Worm (Caenorhabditis elegans) whole organism, young adult: ENCODE data around the gene Y54G11A.7.
A peak's percentile ranks its signal among the peaks of the same experiment; 100 is the strongest.

Experiments used
- B0019.2 ChIP-seq: fragments of 200-800 bp; sonication (Bioruptor generic); conservative IDR thresholded peaks from 2 replicates; pipeline ENCODE4 v1.3.6; 2022; ENCODE audit warnings: missing genetic modification reagents, missing genetic modification characterization, missing compliant biosample characterization
- B0035.1 ChIP-seq: sonication (generic microtip); optimal IDR thresholded peaks from 2 replicates; lab custom pipeline; 2016; ENCODE audit warnings: missing genetic modification characterization, mild to moderate bottlenecking, missing compliant biosample characterization, missing genotype, missing genetic modification reagents
- D2030.7 ChIP-seq: fragments of 200-800 bp; sonication (Bioruptor generic); IDR thresholded peaks from 2 replicates; pipeline ENCODE4 v1.3.6; 2022; ENCODE audit warnings: missing genetic modification reagents, missing genetic modification characterization, missing compliant biosample characterization
- F33H1.4 ChIP-seq: fragments of 200-800 bp; sonication (Bioruptor generic); IDR thresholded peaks from 2 replicates; pipeline ENCODE4 v1.3.6; 2022; ENCODE audit warnings: missing genetic modification reagents, missing genetic modification characterization, missing compliant biosample characterization
- F49E8.2 ChIP-seq: sonication (generic microtip); optimal IDR thresholded peaks from 3 replicates; lab custom pipeline; 2017; ENCODE audit warnings: missing genetic modification characterization, mild to moderate bottlenecking, missing compliant biosample characterization, antibody characterized with exemption, moderate library complexity; ENCODE audit not compliant: insufficient read depth
- F57A8.1 ChIP-seq: fragments of 200-800 bp; sonication (Bioruptor generic); optimal IDR thresholded peaks from 2 replicates; lab custom pipeline; 2018; ENCODE audit warnings: mild to moderate bottlenecking, missing genetic modification characterization, moderate library complexity, missing compliant biosample characterization
- K11D2.4 ChIP-seq: fragments of 200-800 bp; sonication (Bioruptor generic); IDR thresholded peaks from 2 replicates; pipeline ENCODE4 v1.3.6; 2022; ENCODE audit warnings: missing genetic modification reagents, missing genetic modification characterization, missing compliant biosample characterization
- K12H6.12 ChIP-seq: fragments of 200-800 bp; sonication (Bioruptor generic); optimal IDR thresholded peaks from 2 replicates; lab custom pipeline; 2018; ENCODE audit warnings: mild to moderate bottlenecking, missing genetic modification characterization, missing compliant biosample characterization
- T26A5.8 ChIP-seq: sonication (generic microtip); optimal IDR thresholded peaks from 2 replicates; lab custom pipeline; 2016; ENCODE audit warnings: missing genetic modification characterization, missing compliant biosample characterization
- Y95B8A.8 ChIP-seq: fragments of 200-800 bp; sonication (Bioruptor generic); IDR thresholded peaks from 2 replicates; pipeline ENCODE4 v1.3.6; 2022; ENCODE audit warnings: missing genetic modification reagents, missing genetic modification characterization, missing compliant biosample characterization
- aptf-3 ChIP-seq: fragments of 200-800 bp; sonication (Bioruptor generic); IDR thresholded peaks from 2 replicates; pipeline ENCODE4 v1.3.6; 2022; ENCODE audit warnings: missing genetic modification characterization, missing compliant biosample characterization
- atf-7 ChIP-seq: sonication (generic microtip); optimal IDR thresholded peaks from 2 replicates; lab custom pipeline; 2017; ENCODE audit warnings: mild to moderate bottlenecking, missing genetic modification characterization, missing compliant biosample characterization
- attf-6 ChIP-seq: fragments of 200-800 bp; sonication (Bioruptor generic); IDR thresholded peaks from 2 replicates; pipeline ENCODE4 v1.3.6; 2022; ENCODE audit warnings: missing genetic modification reagents, missing genetic modification characterization, missing compliant biosample characterization
- bed-1 ChIP-seq: fragments of 200-800 bp; sonication (Bioruptor generic); IDR thresholded peaks from 2 replicates; pipeline ENCODE4 v1.3.6; 2022; ENCODE audit warnings: missing genetic modification reagents, missing genetic modification characterization, missing compliant biosample characterization
- ccch-3 ChIP-seq: fragments of 200-800 bp; sonication (Bioruptor generic); optimal IDR thresholded peaks from 2 replicates; lab custom pipeline; 2018; ENCODE audit warnings: mild to moderate bottlenecking, missing genetic modification characterization, missing compliant biosample characterization
- cebp-1 ChIP-seq, 2 experiments: fragments of 200-800 bp in 1 of 2; sonication (Bioruptor generic) in 1 of 2; sonication (generic microtip) in 1 of 2; IDR thresholded peaks in 1 of 2; optimal IDR thresholded peaks in 1 of 2; 2 replicates each; pipeline versions ENCODE4 v1.3.6 to Lab custom; 2017 to 2022; ENCODE audit warnings: missing compliant biosample characterization in 2 of 2, missing genetic modification characterization in 2 of 2, mild to moderate bottlenecking in 1 of 2, missing genetic modification reagents in 1 of 2, moderate library complexity in 1 of 2
- cebp-2 ChIP-seq: fragments of 200-800 bp; sonication (Bioruptor generic); IDR thresholded peaks from 2 replicates; pipeline ENCODE4 v1.3.6; 2022; ENCODE audit warnings: missing genetic modification characterization, missing compliant biosample characterization
- ceh-40 ChIP-seq: fragments of 200-800 bp; sonication (Bioruptor generic); IDR thresholded peaks from 2 replicates; pipeline ENCODE4 v1.3.6; 2022; ENCODE audit warnings: missing genetic modification characterization, missing compliant biosample characterization
- dpl-1 ChIP-seq: fragments of 150-350 bp; optimal IDR thresholded peaks from 2 replicates; lab custom pipeline; 2014; ENCODE audit warnings: missing biosample characterization, missing genetic modification reagents, missing genetic modification characterization
- efl-1 ChIP-seq: fragments of 150-350 bp; optimal IDR thresholded peaks from 2 replicates; lab custom pipeline; 2014; ENCODE audit warnings: missing biosample characterization, missing genetic modification reagents, missing genetic modification characterization
- egl-44 ChIP-seq: fragments of 200-800 bp; sonication (Bioruptor generic); IDR thresholded peaks from 2 replicates; pipeline ENCODE4 v1.3.6; 2022; ENCODE audit warnings: missing genetic modification reagents, missing genetic modification characterization, missing compliant biosample characterization
- egrh-3 ChIP-seq: fragments of 200-800 bp; sonication (Bioruptor generic); IDR thresholded peaks from 2 replicates; pipeline ENCODE4 v1.3.6; 2022; ENCODE audit warnings: missing genetic modification reagents, missing genetic modification characterization, missing compliant biosample characterization
- ets-4 ChIP-seq: fragments of 200-800 bp; sonication (Bioruptor generic); optimal IDR thresholded peaks from 2 replicates; lab custom pipeline; 2018; ENCODE audit warnings: mild to moderate bottlenecking, missing genetic modification characterization, missing compliant biosample characterization
- him-1 ChIP-seq: sonication (generic microtip); optimal IDR thresholded peaks from 2 replicates; lab custom pipeline; 2016; ENCODE audit warnings: missing genotype, missing genetic modification reagents, missing genetic modification characterization, missing compliant biosample characterization
- hmg-20 ChIP-seq: fragments of 200-800 bp; sonication (Bioruptor generic); IDR thresholded peaks from 2 replicates; pipeline ENCODE4 v1.3.6; 2022; ENCODE audit warnings: missing genetic modification reagents, missing genetic modification characterization, missing compliant biosample characterization
- lin-26 ChIP-seq: fragments of 200-800 bp; sonication (Bioruptor generic); IDR thresholded peaks from 2 replicates; pipeline ENCODE4 v1.3.6; 2022; ENCODE audit warnings: missing genetic modification reagents, missing genetic modification characterization, missing compliant biosample characterization
- lin-35 ChIP-seq, 3 experiments: fragments of 150-350 bp in 2 of 3; sonication (generic microtip) in 1 of 3; optimal IDR thresholded peaks; 2 replicates each; lab custom pipeline; 2014 to 2018; ENCODE audit warnings: missing biosample characterization in 3 of 3, missing genetic modification characterization in 3 of 3, missing genetic modification reagents in 3 of 3
- lin-40 ChIP-seq: sonication (generic microtip); optimal IDR thresholded peaks from 2 replicates; lab custom pipeline; 2016; ENCODE audit warnings: missing genetic modification characterization, mild to moderate bottlenecking, missing compliant biosample characterization, missing genotype, missing genetic modification reagents
- lin-54 ChIP-seq: fragments of 200-800 bp; sonication (Bioruptor generic); optimal IDR thresholded peaks from 2 replicates; lab custom pipeline; 2018; ENCODE audit warnings: mild to moderate bottlenecking, missing genetic modification characterization, missing compliant biosample characterization
- lsl-1 ChIP-seq: fragments of 200-800 bp; sonication (Bioruptor generic); optimal IDR thresholded peaks from 2 replicates; lab custom pipeline; 2018; ENCODE audit warnings: mild to moderate bottlenecking, missing genetic modification characterization, moderate library complexity, missing compliant biosample characterization
- madf-8 ChIP-seq: fragments of 200-800 bp; sonication (Bioruptor generic); conservative IDR thresholded peaks from 2 replicates; pipeline ENCODE4 v1.3.6; 2022; ENCODE audit warnings: missing genetic modification reagents, missing genetic modification characterization, missing compliant biosample characterization
- mes-4 ChIP-seq: sonication (generic microtip); optimal IDR thresholded peaks from 2 replicates; lab custom pipeline; 2016; ENCODE audit warnings: missing genotype, missing genetic modification characterization, missing compliant biosample characterization
- nhr-27 ChIP-seq: fragments of 200-800 bp; sonication (Bioruptor generic); optimal IDR thresholded peaks from 2 replicates; lab custom pipeline; 2018; ENCODE audit warnings: mild to moderate bottlenecking, missing genetic modification characterization, moderate library complexity, missing compliant biosample characterization
- nhr-80 ChIP-seq: sonication (generic microtip); optimal IDR thresholded peaks from 2 replicates; lab custom pipeline; 2016; ENCODE audit warnings: missing genetic modification characterization, missing compliant biosample characterization
- nhr-90 ChIP-seq: sonication (generic microtip); optimal IDR thresholded peaks from 2 replicates; lab custom pipeline; 2016; ENCODE audit warnings: missing genotype, mild to moderate bottlenecking, missing genetic modification characterization, missing compliant biosample characterization
- rcor-1 ChIP-seq: fragments of 200-800 bp; sonication (Bioruptor generic); IDR thresholded peaks from 2 replicates; pipeline ENCODE4 v1.3.6; 2022; ENCODE audit warnings: missing genetic modification reagents, missing genetic modification characterization, missing compliant biosample characterization
- repo-1 ChIP-seq: sonication (generic microtip); optimal IDR thresholded peaks from 2 replicates; lab custom pipeline; 2017; ENCODE audit warnings: mild to moderate bottlenecking, missing genetic modification characterization, missing compliant biosample characterization
- sea-2 ChIP-seq: fragments of 200-800 bp; sonication (Bioruptor generic); IDR thresholded peaks from 2 replicates; pipeline ENCODE4 v1.3.6; 2022; ENCODE audit warnings: missing genetic modification characterization, missing compliant biosample characterization
- snpc-3.4 ChIP-seq: sonication (generic microtip); optimal IDR thresholded peaks from 2 replicates; lab custom pipeline; 2017; ENCODE audit warnings: missing genetic modification characterization, mild to moderate bottlenecking, missing compliant biosample characterization, antibody characterized with exemption, moderate library complexity, missing genotype, missing genetic modification reagents
- tbp1 ChIP-seq: fragments of 200-800 bp; sonication (Bioruptor generic); optimal IDR thresholded peaks from 2 replicates; lab custom pipeline; 2018; ENCODE audit warnings: mild to moderate bottlenecking, missing genetic modification characterization, missing compliant biosample characterization
- tlf-1 ChIP-seq: fragments of 200-800 bp; sonication (Bioruptor generic); optimal IDR thresholded peaks from 2 replicates; lab custom pipeline; 2018; ENCODE audit warnings: mild to moderate bottlenecking, missing genetic modification characterization, missing compliant biosample characterization
- unc-130 ChIP-seq: sonication (generic microtip); optimal IDR thresholded peaks from 2 replicates; lab custom pipeline; 2016; ENCODE audit warnings: missing genetic modification reagents, missing genetic modification characterization, missing compliant biosample characterization
- zfh-2 ChIP-seq: fragments of 200-800 bp; sonication (Bioruptor generic); conservative IDR thresholded peaks from 2 replicates; pipeline ENCODE4 v1.3.6; 2022; ENCODE audit warnings: missing genetic modification reagents, missing genetic modification characterization, missing compliant biosample characterization
- zim-3 ChIP-seq: sonication (generic microtip); optimal IDR thresholded peaks from 2 replicates; lab custom pipeline; 2017; ENCODE audit warnings: mild to moderate bottlenecking, missing genetic modification characterization, moderate library complexity, missing compliant biosample characterization
- ztf-26 ChIP-seq: sonication (generic microtip); optimal IDR thresholded peaks from 2 replicates; lab custom pipeline; 2017; ENCODE audit warnings: missing genetic modification characterization, missing compliant biosample characterization

Y54G11A.7 gene

DNA sequence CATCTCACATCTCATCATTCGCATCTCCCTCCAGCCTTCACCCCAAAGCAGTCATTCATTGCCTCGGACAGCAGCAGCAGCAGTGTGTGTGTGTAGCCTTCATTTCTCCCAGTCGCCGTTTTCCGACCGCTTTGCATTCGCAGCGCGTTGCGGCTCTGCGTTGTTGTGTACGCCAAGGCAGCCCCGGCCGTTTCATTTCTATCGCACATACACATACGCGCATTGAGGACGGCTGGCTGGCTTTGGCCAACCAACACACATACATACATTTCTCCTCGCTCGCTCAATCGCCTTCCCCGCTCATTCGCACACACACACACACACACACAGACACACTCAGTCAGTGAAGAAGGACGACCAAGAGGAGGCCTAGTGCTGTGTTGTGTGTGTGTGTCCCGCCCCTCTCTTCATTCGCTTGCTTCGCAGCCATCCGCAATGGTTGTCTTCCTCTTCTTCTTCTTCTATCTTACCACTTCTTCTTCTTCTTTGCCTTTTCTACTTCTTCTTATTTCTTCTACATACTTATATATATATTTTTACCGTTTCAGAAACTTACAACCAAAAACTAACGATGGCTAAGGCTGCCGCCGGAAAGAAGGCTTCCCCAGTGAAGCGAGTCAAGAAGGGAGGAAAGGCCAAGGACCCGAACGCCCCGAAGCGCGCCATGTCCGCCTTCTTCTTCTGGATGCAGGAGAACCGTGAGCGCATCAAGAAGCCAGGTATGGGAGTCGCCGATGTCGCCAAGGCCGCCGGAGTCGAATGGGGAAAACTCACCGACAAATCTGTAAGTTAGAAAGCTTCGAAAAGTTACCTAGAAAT is 46.7 kb upstream of the Y54G11A.7 start, which contains the start of gene hmg-1.1 (continued):
- TF ChIP-seq ccch-3 (GFP tag; lab: Kevin White, UChicago), result no peak
- TF ChIP-seq madf-8, result no peak
- TF ChIP-seq Y95B8A.8 (GFP tag; lab: Robert Waterston, UW), result 0 out of 2 replicates have a peak, but pooled peaks have one; percentile 38
- no peak for TF ChIP-seq D2030.7 (GFP tag; lab: Robert Waterston, UW)
- peak; percentile 87 for TF ChIP-seq zfh-2 (GFP tag; lab: Robert Waterston, UW)
- TF ChIP-seq nhr-90 (tag; lab: Kevin White, UChicago), result peak; percentile 52
- TF ChIP-seq tlf-1, result peak; percentile 17
- TF ChIP-seq lin-35 (GFP tag; optimal IDR thresholded peaks at IDR 0.05; lab: Kevin White, UChicago), result peak in 1 of 3 experiments; percentile 75
- no peak for TF ChIP-seq F49E8.2 (tag; lab: Kevin White, UChicago)
- peak; percentile 63 for TF ChIP-seq atf-7 (tag; lab: Kevin White, UChicago)
- peak; percentile 8 for TF ChIP-seq lsl-1 (GFP tag; lab: Kevin White, UChicago)
- no peak for TF ChIP-seq snpc-3.4 (tag; lab: Kevin White, UChicago)
- peak; percentile 17 for TF ChIP-seq repo-1 (tag; lab: Kevin White, UChicago)
- no peak for TF ChIP-seq mes-4 (tag; lab: Kevin White, UChicago)
- TF ChIP-seq lin-40 (tag; lab: Kevin White, UChicago), result peak; percentile 65
- TF ChIP-seq ceh-40 (GFP tag; lab: Robert Waterston, UW), result 0 out of 2 replicates have a peak, but pooled peaks have one; percentile 49
- peak; percentile 56; the same call in 1 of the 2 replicates for TF ChIP-seq egl-44
- peak; percentile 75 for TF ChIP-seq ets-4
- TF ChIP-seq egrh-3, result peak; percentile 22; the same call in 1 of the 2 replicates
- TF ChIP-seq K12H6.12, result peak; percentile 86
- TF ChIP-seq nhr-27 (tag; lab: Kevin White, UChicago), result no peak
- peak; percentile 55 for TF ChIP-seq tbp1 (GFP tag; lab: Kevin White, UChicago)
- peak; percentile 29 for TF ChIP-seq zim-3 (tag; lab: Kevin White, UChicago)
- no peak for TF ChIP-seq B0019.2 (GFP tag; lab: Robert Waterston, UW)
- 0 out of 2 replicates have a peak, but pooled peaks have one; percentile 36 for TF ChIP-seq rcor-1 (GFP tag; lab: Robert Waterston, UW)
- peak; percentile 75 for TF ChIP-seq lin-54 (GFP tag; lab: Kevin White, UChicago)
- TF ChIP-seq F33H1.4 (GFP tag; lab: Robert Waterston, UW), result no peak
- TF ChIP-seq, all 124 proteins: peak for 49

DNA sequence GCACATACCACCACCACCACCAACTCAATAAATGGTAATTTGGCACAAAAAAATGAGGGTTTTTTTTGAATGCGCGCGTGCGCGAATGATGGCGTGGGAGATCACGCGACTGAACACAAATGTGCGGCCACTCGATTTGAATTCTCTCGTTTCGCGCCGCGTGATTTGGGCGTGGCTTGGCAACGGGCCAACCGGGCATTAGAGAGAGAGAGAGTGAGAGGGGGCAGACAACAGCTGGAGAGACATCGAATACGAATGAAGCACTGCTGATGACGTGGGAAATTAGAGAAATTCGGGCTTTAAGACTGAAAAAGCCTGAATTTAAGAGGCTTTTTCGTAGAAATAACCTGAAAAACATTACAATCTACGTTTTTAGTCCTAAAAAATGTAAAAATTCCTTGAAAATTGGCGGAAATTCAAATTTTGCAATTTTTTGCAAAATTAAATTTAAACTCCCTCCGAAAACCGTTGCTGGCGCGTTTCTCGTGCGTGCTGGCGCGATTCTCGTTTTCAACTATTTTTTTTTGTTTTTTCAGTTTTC is 45.6 kb upstream of the Y54G11A.7 start:
- peak; percentile 85 for TF ChIP-seq B0035.1 (tag; lab: Kevin White, UChicago)
- TF ChIP-seq nhr-80 (tag; lab: Kevin White, UChicago), result peak; percentile 87
- TF ChIP-seq lin-35 (GFP tag; optimal IDR thresholded peaks at IDR 0.05; lab: Kevin White, UChicago), result peak; percentile 32 to 93 (median 87)
- TF ChIP-seq F57A8.1 (GFP tag; lab: Kevin White, UChicago), result no peak
- TF ChIP-seq ztf-26, result peak; percentile 95
- TF ChIP-seq T26A5.8 (tag; lab: Kevin White, UChicago), result peak; percentile 55
- TF ChIP-seq attf-6 (GFP tag; lab: Robert Waterston, UW), result 0 out of 2 replicates have a peak, but pooled peaks have one; percentile 58
- TF ChIP-seq hmg-20 (GFP tag; lab: Robert Waterston, UW), result peak; percentile 74
- TF ChIP-seq F49E8.2 (tag; lab: Kevin White, UChicago), result peak; percentile 35
- peak; percentile 79 for TF ChIP-seq unc-130 (GFP tag; lab: Kevin White, UChicago)
- TF ChIP-seq bed-1 (GFP tag; lab: Robert Waterston, UW), result peak; percentile 7; the same call in 1 of the 2 replicates
- TF ChIP-seq K11D2.4 (GFP tag; lab: Robert Waterston, UW), result peak; percentile 93
- no peak for TF ChIP-seq aptf-3 (GFP tag; lab: Robert Waterston, UW)
- peak; percentile 76 for TF ChIP-seq efl-1 (GFP tag; lab: Kevin White, UChicago)
- TF ChIP-seq lin-26 (GFP tag; lab: Robert Waterston, UW), result peak; percentile 86
- TF ChIP-seq him-1 (tag; lab: Kevin White, UChicago), result peak; percentile 78
- 0 out of 2 replicates have a peak, but pooled peaks have one; percentile 67 for TF ChIP-seq sea-2 (GFP tag; lab: Robert Waterston, UW)
- TF ChIP-seq dpl-1 (GFP tag; lab: Kevin White, UChicago), result peak; percentile 92
- TF ChIP-seq cebp-2 (GFP tag; lab: Robert Waterston, UW), result 0 out of 2 replicates have a peak, but pooled peaks have one; percentile 44
- TF ChIP-seq cebp-1 (GFP tag; IDR thresholded peaks at IDR 0.05; lab: Robert Waterston, UW), result peak; percentile 61
- TF ChIP-seq cebp-1 (tag; optimal IDR thresholded peaks at IDR 0.05; lab: Kevin White, UChicago), result peak; percentile 94
